Worm (Caenorhabditis elegans) whole organism, L4/young adult: ENCODE results near the gene D1005.6.

Source experiments
- W03F9.2 ChIP-seq: fragments of 150-350 bp; optimal IDR thresholded peaks from 2 replicates; lab custom pipeline; 2014; ENCODE audit warnings: missing biosample characterization, missing genetic modification characterization
- dao-5 ChIP-seq: sonication (generic microtip); optimal IDR thresholded peaks from 2 replicates; lab custom pipeline; 2016; ENCODE audit warnings: missing genotype, missing genetic modification characterization, moderate library complexity, missing compliant biosample characterization
- him-1 ChIP-seq: sonication (generic microtip); optimal IDR thresholded peaks from 2 replicates; lab custom pipeline; 2016; ENCODE audit warnings: missing genotype, missing genetic modification reagents, missing genetic modification characterization, missing compliant biosample characterization

Gene D1005.6

ce11 chrX:1464699-1465098 is at the start of gene D1005.6:
Gene D1005.6, minus strand, starts transcription at chrX:1464799.
- TF ChIP-seq dao-5 (tag; lab: Kevin White, UChicago) (no peak), him-1 (tag; lab: Kevin White, UChicago) (no peak), W03F9.2 (tag; lab: Kevin White, UChicago) (no peak)

ce11 chrX:1513153-1513552 is 48.6 kb upstream of the D1005.6 start:
- TF ChIP-seq him-1 (tag; lab: Kevin White, UChicago): no peak
- no peak for TF ChIP-seq W03F9.2 (tag; lab: Kevin White, UChicago)
- TF ChIP-seq dao-5 (tag; lab: Kevin White, UChicago): no peak

ce11 chrX:1512307-1512706 is 47.7 kb upstream of the D1005.6 start:
- TF ChIP-seq W03F9.2 (tag; lab: Kevin White, UChicago): no peak
- TF ChIP-seq him-1 (tag; lab: Kevin White, UChicago): no peak
- TF ChIP-seq dao-5 (tag; lab: Kevin White, UChicago): no peak

- no peak for TF ChIP-seq dao-5 (tag; lab: Kevin White, UChicago)
- TF ChIP-seq him-1 (tag; lab: Kevin White, UChicago): no peak
- TF ChIP-seq W03F9.2 (tag; lab: Kevin White, UChicago): no peak
These were observed 40.0 kb upstream of the D1005.6 start for ce11 chrX:1504529-1505080.

ce11 chrX:1503698-1504501 is 39.3 kb upstream of the D1005.6 start:
- TF ChIP-seq W03F9.2 (tag; lab: Kevin White, UChicago): no peak
- TF ChIP-seq dao-5 (tag; lab: Kevin White, UChicago): no peak
- TF ChIP-seq him-1 (tag; lab: Kevin White, UChicago): no peak

ce11 chrX:1502914-1503313 is 38.3 kb upstream of the D1005.6 start:
- TF ChIP-seq W03F9.2 (tag; lab: Kevin White, UChicago) (no peak), dao-5 (tag; lab: Kevin White, UChicago) (no peak), him-1 (tag; lab: Kevin White, UChicago) (no peak)

- no peak for TF ChIP-seq dao-5 (tag; lab: Kevin White, UChicago)
- no peak for TF ChIP-seq W03F9.2 (tag; lab: Kevin White, UChicago)
- no peak for TF ChIP-seq him-1 (tag; lab: Kevin White, UChicago)
These were observed 37.9 kb upstream of the D1005.6 start, which contains the start of gene F09E10.1 for ce11 chrX:1502490-1502889. Gene F09E10.1, plus strand, starts transcription at chrX:1502790.

ce11 chrX:1501752-1502151 is 37.2 kb upstream of the D1005.6 start, which contains the start of gene F09E10.7:
Gene F09E10.7, minus strand, starts transcription at chrX:1501852.
- TF ChIP-seq him-1 (tag; lab: Kevin White, UChicago) (no peak), dao-5 (tag; lab: Kevin White, UChicago) (no peak), W03F9.2 (tag; lab: Kevin White, UChicago) (no peak)

- TF ChIP-seq dao-5 (tag; lab: Kevin White, UChicago): no peak
- no peak for TF ChIP-seq him-1 (tag; lab: Kevin White, UChicago)
- no peak for TF ChIP-seq W03F9.2 (tag; lab: Kevin White, UChicago)
These were observed 34.9 kb upstream of the D1005.6 start for ce11 chrX:1499499-1499898.

- TF ChIP-seq him-1 (tag; lab: Kevin White, UChicago) (no peak), W03F9.2 (tag; lab: Kevin White, UChicago) (no peak), dao-5 (tag; lab: Kevin White, UChicago) (no peak)
These were observed 33.0 kb upstream of the D1005.6 start, which contains the start of gene F09E10.6 for ce11 chrX:1497581-1497980. Gene F09E10.6, minus strand, starts transcription at chrX:1497681.

ce11 chrX:1495980-1496379 is 31.4 kb upstream of the D1005.6 start:
- TF ChIP-seq dao-5 (tag; lab: Kevin White, UChicago) (no peak), W03F9.2 (tag; lab: Kevin White, UChicago) (no peak), him-1 (tag; lab: Kevin White, UChicago) (no peak)

ce11 chrX:1494256-1494655 is 29.7 kb upstream of the D1005.6 start, which contains the start of gene F09E10.5:
Gene F09E10.5, minus strand, starts transcription at chrX:1494356.
- TF ChIP-seq W03F9.2 (tag; lab: Kevin White, UChicago) (no peak), him-1 (tag; lab: Kevin White, UChicago) (no peak), dao-5 (tag; lab: Kevin White, UChicago) (no peak)

ce11 chrX:1492174-1492573 is 27.6 kb upstream of the D1005.6 start:
- TF ChIP-seq dao-5 (tag; lab: Kevin White, UChicago) (no peak), W03F9.2 (tag; lab: Kevin White, UChicago) (no peak), him-1 (tag; lab: Kevin White, UChicago) (no peak)
